Worm (Caenorhabditis elegans): Measurements from ENCODE around the gene BE0003N10.6.

ce11 chrIII:1084971-1085370 is 25.1 kb upstream of the BE0003N10.6 start:
- TF ChIP-seq elt-2 (tag; optimal IDR thresholded peaks at IDR 0.05) (no peak), nfya-1 (tag; optimal IDR thresholded peaks at IDR 0.05) (no peak), ceh-9 (tag; optimal IDR thresholded peaks at IDR 0.05) (no peak), nhr-11 (tag; optimal IDR thresholded peaks at IDR 0.05) (no peak), ceh-18 (tag; optimal IDR thresholded peaks at IDR 0.05) (no peak), ama-1 (optimal IDR thresholded peaks at IDR 0.05) (no peak), tbx-7 (tag; optimal IDR thresholded peaks at IDR 0.05) (no peak), T23F11.4 (GFP tag; optimal IDR thresholded peaks at IDR 0.05) (no peak), C38D4.7 (GFP tag; optimal IDR thresholded peaks at IDR 0.05) (no peak), pqm-1 (tag; optimal IDR thresholded peaks at IDR 0.05) (no peak)
